Worm (Caenorhabditis elegans): ENCODE data around the gene ZK1320.9.
"Not testable (repeated sequence)": the region's sequence is repeated elsewhere in the genome, so short reads cannot be mapped to it uniquely, and the experiment has no call there.

The ZK1320.9 gene

DNA sequence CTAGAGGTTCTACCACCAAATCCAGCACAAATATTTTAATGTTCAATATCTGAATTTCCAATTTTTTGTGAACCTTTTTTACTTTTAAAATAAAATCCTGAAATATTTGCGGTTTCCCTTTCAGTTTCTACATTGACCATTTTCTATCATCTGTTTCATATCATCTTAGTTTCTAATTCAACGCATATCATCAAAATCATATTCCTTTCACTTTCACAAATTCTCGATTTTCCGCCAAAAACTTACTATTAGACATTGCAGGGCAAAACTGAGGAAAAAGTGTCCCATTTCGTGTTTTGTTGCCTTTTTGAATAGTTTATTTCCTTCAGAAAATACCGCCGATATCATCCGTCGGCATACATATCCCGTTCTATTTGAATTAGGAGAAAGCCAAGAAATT lies 38.5 kb upstream of the ZK1320.9 start:
- TF ChIP-seq ets-7 (tag; optimal IDR thresholded peaks at IDR 0.05): no peak
- TF ChIP-seq tbx-11 (GFP tag; IDR thresholded peaks at IDR 0.05): no peak
- no peak for TF ChIP-seq pes-1 (GFP tag; IDR thresholded peaks at IDR 0.05)
- no peak for TF ChIP-seq hnd-1 (tag; optimal IDR thresholded peaks at IDR 0.05)
- no peak for TF ChIP-seq tra-4 (tag; optimal IDR thresholded peaks at IDR 0.05)
- no peak for TF ChIP-seq flt-1 (GFP tag; IDR thresholded peaks at IDR 0.05)
- no peak for TF ChIP-seq sea-1 (GFP tag; conservative IDR thresholded peaks at IDR 0.05)
- TF ChIP-seq aly-1 (tag; optimal IDR thresholded peaks at IDR 0.05): no peak
- TF ChIP-seq ceh-13 (GFP tag; optimal IDR thresholded peaks at IDR 0.05): no peak
- no peak for TF ChIP-seq ceh-36 (tag; optimal IDR thresholded peaks at IDR 0.05)
- no peak for TF ChIP-seq tbx-37 (GFP tag; conservative IDR thresholded peaks at IDR 0.05)
- no peak for TF ChIP-seq hmbx-1 (tag; optimal IDR thresholded peaks at IDR 0.05)
- TF ChIP-seq hmg-4 (GFP tag; optimal IDR thresholded peaks at IDR 0.05): no peak
- no peak for TF ChIP-seq ama-1 (optimal IDR thresholded peaks at IDR 0.05)
- no peak for TF ChIP-seq scrt-1 (GFP tag; IDR thresholded peaks at IDR 0.05)
- TF ChIP-seq B0310.2 (tag; optimal IDR thresholded peaks at IDR 0.05): no peak
- TF ChIP-seq F13C5.2 (tag; optimal IDR thresholded peaks at IDR 0.05): no peak

- TF ChIP-seq scrt-1 (GFP tag; IDR thresholded peaks at IDR 0.05): no peak
Observed at ce11 chrII:9724464-9724863, 38.0 kb upstream of the ZK1320.9 start, which contains the start of gene cutl-2. Gene cutl-2, minus strand, starts transcription at chrII:9724673.

- TF ChIP-seq sea-1 (GFP tag; conservative IDR thresholded peaks at IDR 0.05); tbx-37 (GFP tag; conservative IDR thresholded peaks at IDR 0.05); tbx-11 (GFP tag; IDR thresholded peaks at IDR 0.05): not testable (repeated sequence)
Observed at ce11 chrII:9718631-9719252, 32.2 kb upstream of the ZK1320.9 start, which contains the start of gene Y53C12A.11. Gene Y53C12A.11, minus strand, starts transcription at chrII:9718698.

DNA sequence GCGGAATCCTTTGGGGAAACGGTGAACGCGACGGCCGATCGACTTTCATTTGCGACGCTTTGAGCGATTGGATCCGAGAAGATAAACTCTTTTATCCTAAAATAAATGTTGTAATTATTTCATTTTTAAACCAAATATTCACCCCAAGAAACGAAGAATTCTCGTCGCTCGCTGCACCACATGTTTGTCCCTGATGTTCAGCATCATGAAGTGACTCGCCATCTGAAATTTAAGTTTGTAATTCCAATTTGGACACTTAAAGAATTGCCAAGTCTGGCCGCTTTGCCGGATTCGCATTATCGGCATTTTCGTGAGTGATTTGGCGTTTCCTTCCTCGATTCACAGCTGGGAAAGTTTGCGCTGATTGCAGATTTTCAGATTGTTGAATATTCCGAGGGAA lies 31.4 kb upstream of the ZK1320.9 start, which contains the start of gene Y53C12A.6:
Y53C12A.6 (minus strand) TSS at position 101 of the 400 bp plus-strand sequence.
- TF ChIP-seq ets-7 (tag; optimal IDR thresholded peaks at IDR 0.05) (no peak), tra-4 (tag; optimal IDR thresholded peaks at IDR 0.05) (no peak), aly-1 (tag; optimal IDR thresholded peaks at IDR 0.05) (no peak), hmbx-1 (tag; optimal IDR thresholded peaks at IDR 0.05) (no peak), hmg-4 (GFP tag; optimal IDR thresholded peaks at IDR 0.05) (no peak), hnd-1 (tag; optimal IDR thresholded peaks at IDR 0.05) (no peak), tbx-37 (GFP tag; conservative IDR thresholded peaks at IDR 0.05) (no peak), sea-1 (GFP tag; conservative IDR thresholded peaks at IDR 0.05) (no peak), tbx-11 (GFP tag; IDR thresholded peaks at IDR 0.05) (no peak), flt-1 (GFP tag; IDR thresholded peaks at IDR 0.05) (no peak), ama-1 (optimal IDR thresholded peaks at IDR 0.05) (no peak), F13C5.2 (tag; optimal IDR thresholded peaks at IDR 0.05) (no peak), scrt-1 (GFP tag; IDR thresholded peaks at IDR 0.05) (no peak)

DNA sequence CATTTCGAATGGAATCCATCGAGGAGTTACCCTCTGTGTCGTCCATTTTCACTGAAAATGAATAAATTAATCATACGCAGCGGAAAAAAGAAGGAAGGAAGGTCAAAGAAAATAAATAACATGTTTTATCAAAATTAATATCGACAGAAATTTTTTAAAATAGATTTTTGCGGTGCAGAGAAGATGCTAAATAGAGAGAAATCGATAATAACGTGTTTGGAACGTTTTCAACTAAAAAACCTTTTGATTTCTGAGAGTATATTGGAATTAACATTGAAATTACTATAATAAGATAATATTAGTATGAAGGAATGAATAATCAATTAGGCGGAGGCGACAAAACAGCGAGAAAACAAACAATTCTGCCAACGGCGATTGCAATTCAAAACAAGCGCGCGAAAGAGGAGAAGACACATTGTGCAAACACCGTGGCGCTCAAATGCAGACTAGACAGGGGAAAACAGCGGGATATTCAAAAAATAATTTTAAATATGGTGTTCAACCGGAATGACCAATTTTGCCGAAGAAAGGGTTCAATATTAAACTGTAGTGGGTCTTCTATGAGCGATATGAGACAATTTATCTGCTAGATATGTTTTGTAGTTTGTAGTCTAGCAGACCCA lies 30.0 kb upstream of the ZK1320.9 start, which contains the start of gene wee-1.3:
wee-1.3 (minus strand) TSS at position 51 of the 623 bp plus-strand sequence.
- TF ChIP-seq hnd-1 (tag; optimal IDR thresholded peaks at IDR 0.05): no peak
- no peak for TF ChIP-seq tra-4 (tag; optimal IDR thresholded peaks at IDR 0.05)
- TF ChIP-seq F13C5.2 (tag; optimal IDR thresholded peaks at IDR 0.05): peak; percentile 74
- no peak for TF ChIP-seq ceh-36 (tag; optimal IDR thresholded peaks at IDR 0.05)
- TF ChIP-seq scrt-1 (GFP tag; IDR thresholded peaks at IDR 0.05): no peak
- no peak for TF ChIP-seq ets-7 (tag; optimal IDR thresholded peaks at IDR 0.05)
- peak; percentile 7; the same call in 1 of the 2 replicates for TF ChIP-seq tbx-37 (GFP tag; conservative IDR thresholded peaks at IDR 0.05)
- peak; percentile 40 for TF ChIP-seq hmg-4 (GFP tag; optimal IDR thresholded peaks at IDR 0.05)
- TF ChIP-seq flt-1 (GFP tag; IDR thresholded peaks at IDR 0.05): no peak
- TF ChIP-seq tbx-11 (GFP tag; IDR thresholded peaks at IDR 0.05): no peak
- no peak for TF ChIP-seq ama-1 (optimal IDR thresholded peaks at IDR 0.05)
- no peak for TF ChIP-seq B0310.2 (tag; optimal IDR thresholded peaks at IDR 0.05)
- TF ChIP-seq pes-1 (GFP tag; IDR thresholded peaks at IDR 0.05): no peak
- no peak for TF ChIP-seq sea-1 (GFP tag; conservative IDR thresholded peaks at IDR 0.05)
- no peak for TF ChIP-seq aly-1 (tag; optimal IDR thresholded peaks at IDR 0.05)

DNA sequence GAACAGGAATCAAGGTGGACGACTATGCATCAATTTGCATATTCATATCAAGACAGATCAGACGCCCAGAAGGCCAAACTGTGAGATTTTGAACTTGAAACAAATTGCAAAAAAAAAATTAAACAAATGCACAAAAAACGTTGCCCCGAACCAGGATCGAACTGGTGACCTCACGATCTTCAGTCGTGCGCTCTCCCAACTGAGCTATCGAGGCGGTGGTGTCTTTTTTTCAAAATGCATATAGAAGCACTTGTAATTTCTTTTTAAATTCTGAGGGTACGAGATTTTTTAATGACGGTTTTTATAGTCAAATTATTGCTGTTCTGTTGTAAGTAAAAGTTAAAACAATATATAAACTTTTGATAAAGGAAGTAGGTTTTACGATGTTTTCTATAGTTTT lies 26.6 kb upstream of the ZK1320.9 start:
- TF ChIP-seq scrt-1 (GFP tag; IDR thresholded peaks at IDR 0.05) (0 out of 2 replicates have a peak, but pooled peaks have one; percentile 27), tbx-11 (GFP tag; IDR thresholded peaks at IDR 0.05) (no peak), ama-1 (optimal IDR thresholded peaks at IDR 0.05) (no peak), tra-4 (tag; optimal IDR thresholded peaks at IDR 0.05) (no peak), aly-1 (tag; optimal IDR thresholded peaks at IDR 0.05) (no peak), sea-1 (GFP tag; conservative IDR thresholded peaks at IDR 0.05) (0 out of 2 replicates have a peak, but pooled peaks have one; percentile 28)

DNA sequence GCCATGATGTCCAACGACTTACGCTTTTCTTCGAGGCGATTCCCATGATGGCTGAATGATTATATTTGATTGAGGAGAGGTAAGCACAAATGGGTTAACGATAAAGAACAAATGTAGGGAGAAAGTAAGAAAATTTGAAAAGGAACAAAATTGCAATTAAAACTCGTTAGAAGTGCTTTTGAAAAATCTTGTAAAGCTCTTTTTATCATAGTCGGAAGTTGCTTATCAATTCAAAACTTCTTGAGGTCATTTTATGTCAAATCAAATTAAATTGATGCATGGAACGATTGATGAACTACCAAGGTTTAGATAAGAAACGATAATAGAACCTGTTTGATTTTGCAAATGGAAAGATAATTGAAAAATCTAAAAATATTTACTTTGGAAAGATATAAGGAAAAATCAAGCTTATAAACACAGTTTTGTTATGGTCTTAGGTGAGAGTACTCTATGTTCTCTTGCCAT lies 22.4 kb upstream of the ZK1320.9 start, which contains the start of gene glt-5:
glt-5 (minus strand) TSS at position 51 of the 465 bp plus-strand sequence.
- TF ChIP-seq tbx-11 (GFP tag; IDR thresholded peaks at IDR 0.05) (no peak), ceh-13 (GFP tag; optimal IDR thresholded peaks at IDR 0.05) (no peak), scrt-1 (GFP tag; IDR thresholded peaks at IDR 0.05) (no peak), ets-7 (tag; optimal IDR thresholded peaks at IDR 0.05) (no peak), pes-1 (GFP tag; IDR thresholded peaks at IDR 0.05) (no peak), ama-1 (optimal IDR thresholded peaks at IDR 0.05) (no peak), hmbx-1 (tag; optimal IDR thresholded peaks at IDR 0.05) (no peak), B0310.2 (tag; optimal IDR thresholded peaks at IDR 0.05) (no peak), hnd-1 (tag; optimal IDR thresholded peaks at IDR 0.05) (no peak), flt-1 (GFP tag; IDR thresholded peaks at IDR 0.05) (no peak), ceh-36 (tag; optimal IDR thresholded peaks at IDR 0.05) (no peak), tbx-37 (GFP tag; conservative IDR thresholded peaks at IDR 0.05) (no peak), aly-1 (tag; optimal IDR thresholded peaks at IDR 0.05) (no peak), sea-1 (GFP tag; conservative IDR thresholded peaks at IDR 0.05) (no peak), tra-4 (tag; optimal IDR thresholded peaks at IDR 0.05) (no peak), F13C5.2 (tag; optimal IDR thresholded peaks at IDR 0.05) (no peak), hmg-4 (GFP tag; optimal IDR thresholded peaks at IDR 0.05) (no peak)
